Worm (Caenorhabditis elegans): ENCODE data around the gene nhr-10.

ce11 chrIII:7063061-7063460, 52.2 kb downstream of the nhr-10 start:
- TF ChIP-seq fkh-10 (GFP tag; optimal IDR thresholded peaks at IDR 0.05) (no peak), ama-1 (optimal IDR thresholded peaks at IDR 0.05) (no peak), pha-4 (tag; optimal IDR thresholded peaks at IDR 0.05) (no peak), ahr-1 (tag; optimal IDR thresholded peaks at IDR 0.05) (no peak), ceh-34 (tag; optimal IDR thresholded peaks at IDR 0.05) (no peak), sox-4 (tag; optimal IDR thresholded peaks at IDR 0.05) (no peak), unc-86 (tag; optimal IDR thresholded peaks at IDR 0.05) (no peak), odd-2 (tag; optimal IDR thresholded peaks at IDR 0.05) (no peak), Y22D7AL.16 (tag; optimal IDR thresholded peaks at IDR 0.05) (no peak), nhr-11 (tag; optimal IDR thresholded peaks at IDR 0.05) (no peak)
